Worm (Caenorhabditis elegans): ENCODE data around the gene Y48E1B.3.

Y48E1B.3 gene

ce11 chrII:13593659-13594221, 26.0 kb upstream of the Y48E1B.3 start, which contains the start of gene clec-146 (continued):
- TF ChIP-seq sox-4 (tag; optimal IDR thresholded peaks at IDR 0.05): no peak
- TF ChIP-seq zip-4 (GFP tag; optimal IDR thresholded peaks at IDR 0.05): no peak
- no peak for TF ChIP-seq C16A3.4 (tag; optimal IDR thresholded peaks at IDR 0.05)
- TF ChIP-seq nhr-76 (tag; optimal IDR thresholded peaks at IDR 0.05): no peak
- no peak for TF ChIP-seq hpl-2 (GFP tag; optimal IDR thresholded peaks at IDR 0.05)
- peak in 1 of 6 experiments; percentile 55 for TF ChIP-seq elt-3 (tag; optimal IDR thresholded peaks at IDR 0.05)
- TF ChIP-seq nhr-20 (tag; optimal IDR thresholded peaks at IDR 0.05): no peak
- no peak for TF ChIP-seq lin-13 (GFP tag; optimal IDR thresholded peaks at IDR 0.05)
- TF ChIP-seq lin-15B (tag; optimal IDR thresholded peaks at IDR 0.05): no peak
- no peak for TF ChIP-seq ces-1 (GFP tag; optimal IDR thresholded peaks at IDR 0.05)
- TF ChIP-seq ama-1 (optimal IDR thresholded peaks at IDR 0.05): no peak
- TF ChIP-seq elt-2 (tag; optimal IDR thresholded peaks at IDR 0.05): no peak
- no peak for TF ChIP-seq vab-15 (tag; optimal IDR thresholded peaks at IDR 0.05)
- TF ChIP-seq nhr-71 (tag; optimal IDR thresholded peaks at IDR 0.05): no peak
- no peak for TF ChIP-seq ztf-4 (tag; optimal IDR thresholded peaks at IDR 0.05)
- TF ChIP-seq blmp-1 (tag; optimal IDR thresholded peaks at IDR 0.05): peak; percentile 9
- no peak for TF ChIP-seq mef-2 (tag; optimal IDR thresholded peaks at IDR 0.05)
- TF ChIP-seq sptf-1 (tag; optimal IDR thresholded peaks at IDR 0.05): no peak
- no peak for TF ChIP-seq egl-27 (tag; optimal IDR thresholded peaks at IDR 0.05)
- TF ChIP-seq aha-1 (tag; optimal IDR thresholded peaks at IDR 0.05): no peak
- 0 out of 2 replicates have a peak, but pooled peaks have one; percentile 17 for TF ChIP-seq nhr-19 (GFP tag; conservative IDR thresholded peaks at IDR 0.05)
- TF ChIP-seq ceh-63 (GFP tag; optimal IDR thresholded peaks at IDR 0.05): no peak
- TF ChIP-seq fos-1 (tag; optimal IDR thresholded peaks at IDR 0.05): no peak
- TF ChIP-seq nhr-85 (tag): peak; percentile 68
- no peak for TF ChIP-seq hlh-4 (tag; optimal IDR thresholded peaks at IDR 0.05)
- no peak for TF ChIP-seq nhr-12 (tag; optimal IDR thresholded peaks at IDR 0.05)

- TF ChIP-seq nhr-84 (tag; optimal IDR thresholded peaks at IDR 0.05) (no peak), C16A3.4 (tag; optimal IDR thresholded peaks at IDR 0.05) (no peak), mab-9 (GFP tag; IDR thresholded peaks at IDR 0.05) (no peak), efl-1 (optimal IDR thresholded peaks at IDR 0.05) (no peak), efl-1 (GFP tag; optimal IDR thresholded peaks at IDR 0.05 in 1 of 2) (peak in 1 of 2 experiments; percentile 75)
Observed at ce11 chrII:13590461-13590860, 22.7 kb upstream of the Y48E1B.3 start, which contains the start of gene clec-145. Gene clec-145, minus strand, starts transcription at chrII:13590561.

- no peak for TF ChIP-seq unc-98 (GFP tag; IDR thresholded peaks at IDR 0.05)
- no peak for TF ChIP-seq lin-35 (GFP tag; optimal IDR thresholded peaks at IDR 0.05)
- TF ChIP-seq zag-1 (tag; optimal IDR thresholded peaks at IDR 0.05): no peak
- no peak for TF ChIP-seq nhr-84 (tag; optimal IDR thresholded peaks at IDR 0.05)
- TF ChIP-seq elt-2 (tag; optimal IDR thresholded peaks at IDR 0.05): no peak
- TF ChIP-seq vab-15 (tag; optimal IDR thresholded peaks at IDR 0.05): no peak
- no peak for TF ChIP-seq snpc-4 (tag; optimal IDR thresholded peaks at IDR 0.05)
- no peak for TF ChIP-seq alr-1 (tag; optimal IDR thresholded peaks at IDR 0.05; ENCODE audit: borderline replicate concordance)
Observed at ce11 chrII:13585655-13586170, 17.9 kb upstream of the Y48E1B.3 start, which contains the start of gene Y48E1B.8. Gene Y48E1B.8, plus strand, starts transcription at chrII:13585705.

- peak; percentile 75 for TF ChIP-seq fkh-8 (tag; optimal IDR thresholded peaks at IDR 0.05)
- TF ChIP-seq dpl-1 (GFP tag; optimal IDR thresholded peaks at IDR 0.05): peak; percentile 58 to 77 (median 69)
- TF ChIP-seq Y116A8C.19 (tag; optimal IDR thresholded peaks at IDR 0.05; ENCODE audit: borderline replicate concordance): no peak
- TF ChIP-seq lin-15B (tag; optimal IDR thresholded peaks at IDR 0.05): peak; percentile 97
- TF ChIP-seq ets-5 (GFP tag; IDR thresholded peaks at IDR 0.05): no peak
- peak; percentile 35 for TF ChIP-seq egl-13 (tag; optimal IDR thresholded peaks at IDR 0.05)
- peak; percentile 84 for TF ChIP-seq skn-1 (tag; optimal IDR thresholded peaks at IDR 0.05)
- peak; percentile 60 for TF ChIP-seq unc-130 (tag; optimal IDR thresholded peaks at IDR 0.05)
- TF ChIP-seq pax-3 (tag; optimal IDR thresholded peaks at IDR 0.05): no peak
- TF ChIP-seq ceh-88 (GFP tag; IDR thresholded peaks at IDR 0.05): peak; percentile 38; the same call in 1 of the 2 replicates
- TF ChIP-seq fkh-10 (GFP tag; optimal IDR thresholded peaks at IDR 0.05): no peak
- peak; percentile 9 for TF ChIP-seq nhr-90 (tag; optimal IDR thresholded peaks at IDR 0.05; ENCODE audit: poor library complexity)
- TF ChIP-seq nhr-77 (tag; optimal IDR thresholded peaks at IDR 0.05): peak; percentile 91
Observed at ce11 chrII:13575018-13575948, 7.5 kb upstream of the Y48E1B.3 start, which contains the start of the genes mrpl-37 and lin-38. Gene mrpl-37, minus strand, starts transcription at chrII:13575068. Gene lin-38, plus strand, starts transcription at chrII:13575925.

Data from whole organism, L1 larva.